Fruit fly (Drosophila melanogaster) whole organism, adult: ENCODE measurements around the gene CG17344.
A peak's percentile ranks its signal among the peaks of the same experiment; 100 is the strongest.

ENCODE experiments used
- CG11617 ChIP-seq: fragments of 200-800 bp; sonication (Bioruptor generic); optimal IDR thresholded peaks from 2 replicates; lab custom pipeline; 2017; ENCODE audit warnings: mild to moderate bottlenecking, missing biosample characterization, missing genetic modification reagents, missing genetic modification characterization
- CG12768 ChIP-seq: fragments of 200-800 bp; sonication (Bioruptor generic); optimal IDR thresholded peaks from 2 replicates; lab custom pipeline; 2017; ENCODE audit warnings: missing biosample characterization, missing genetic modification characterization, mild to moderate bottlenecking, moderate library complexity, missing genetic modification reagents
- CG14711 ChIP-seq: fragments of 200-800 bp; sonication (Bioruptor generic); optimal IDR thresholded peaks from 2 replicates; lab custom pipeline; 2018; ENCODE audit warnings: missing biosample characterization, mild to moderate bottlenecking, missing genetic modification characterization, moderate library complexity
- CG1620 ChIP-seq: fragments of 200-800 bp; sonication (Bioruptor generic); optimal IDR thresholded peaks from 2 replicates; lab custom pipeline; 2016; ENCODE audit warnings: missing biosample characterization, missing genetic modification characterization
- CG33017 ChIP-seq: fragments of 200-800 bp; sonication (Bioruptor generic); optimal IDR thresholded peaks from 2 replicates; lab custom pipeline; 2018; ENCODE audit warnings: missing biosample characterization, mild to moderate bottlenecking, missing genetic modification characterization, moderate library complexity
- CG5204 ChIP-seq: fragments of 200-800 bp; sonication (Bioruptor generic); optimal IDR thresholded peaks from 2 replicates; lab custom pipeline; 2016; ENCODE audit warnings: missing biosample characterization, missing genetic modification characterization
- CG7045 ChIP-seq: fragments of 200-800 bp; sonication (Bioruptor generic); optimal IDR thresholded peaks from 2 replicates; lab custom pipeline; 2017; ENCODE audit warnings: missing biosample characterization, mild to moderate bottlenecking, missing genetic modification characterization
- CG7101 ChIP-seq: fragments of 200-800 bp; sonication (Bioruptor generic); optimal IDR thresholded peaks from 2 replicates; lab custom pipeline; 2018; ENCODE audit warnings: missing biosample characterization, mild to moderate bottlenecking, missing genetic modification characterization, moderate library complexity
- Clk ChIP-seq: fragments of 200-800 bp; sonication (Bioruptor generic); optimal IDR thresholded peaks from 2 replicates; lab custom pipeline; 2017; ENCODE audit warnings: missing biosample characterization, missing genetic modification characterization
- Crg-1 ChIP-seq: fragments of 200-800 bp; sonication (Bioruptor generic); optimal IDR thresholded peaks from 2 replicates; lab custom pipeline; 2016; ENCODE audit warnings: missing biosample characterization, missing genetic modification characterization
- Hr96 ChIP-seq: fragments of 200-800 bp; sonication (Bioruptor generic); optimal IDR thresholded peaks from 2 replicates; lab custom pipeline; 2016; ENCODE audit warnings: missing biosample characterization, missing genetic modification characterization
- Mnt ChIP-seq: fragments of 200-800 bp; sonication (Bioruptor generic); optimal IDR thresholded peaks from 2 replicates; lab custom pipeline; 2016; ENCODE audit warnings: missing biosample characterization, mild to moderate bottlenecking, missing genetic modification characterization
- bab1 ChIP-seq: fragments of 200-800 bp; sonication (Bioruptor generic); optimal IDR thresholded peaks from 3 replicates; lab custom pipeline; 2019; ENCODE audit warnings: missing biosample characterization, mild to moderate bottlenecking, missing genetic modification characterization, moderate library complexity
- cic ChIP-seq: fragments of 200-800 bp; sonication (Bioruptor generic); optimal IDR thresholded peaks from 2 replicates; lab custom pipeline; 2017; ENCODE audit warnings: missing biosample characterization, mild to moderate bottlenecking, missing genetic modification characterization, moderate library complexity
- cnc ChIP-seq, 2 experiments: fragments of >200 bp; optimal IDR thresholded peaks; 2 replicates each; lab custom pipeline; 2017
- kay ChIP-seq: fragments of 200-800 bp; sonication (Bioruptor generic); peaks from one replicate; lab custom pipeline; 2016; ENCODE audit warnings: missing biosample characterization, missing genetic modification characterization, borderline replicate concordance
- ovo ChIP-seq: fragments of 200-800 bp; sonication (Bioruptor generic); optimal IDR thresholded peaks from 2 replicates; lab custom pipeline; 2016; ENCODE audit warnings: missing biosample characterization, missing genetic modification characterization
- pad ChIP-seq: fragments of 200-800 bp; sonication (Bioruptor generic); optimal IDR thresholded peaks from 3 replicates; lab custom pipeline; 2017; ENCODE audit warnings: missing biosample characterization, missing genetic modification characterization, mild to moderate bottlenecking, moderate library complexity, missing genetic modification reagents
- tj ChIP-seq: fragments of 200-800 bp; sonication (Bioruptor generic); optimal IDR thresholded peaks from 3 replicates; lab custom pipeline; 2017; ENCODE audit warnings: missing biosample characterization, mild to moderate bottlenecking, missing genetic modification characterization, moderate library complexity
- toe ChIP-seq: fragments of 200-800 bp; sonication (Bioruptor generic); optimal IDR thresholded peaks from 2 replicates; lab custom pipeline; 2016; ENCODE audit warnings: missing biosample characterization, missing genetic modification characterization

Gene CG17344

dm6 chr2L:19123472-19124070 lies 21.7 kb downstream of the CG17344 start, which contains the start of gene Phb1:
Gene Phb1, minus strand, starts transcription at chr2L:19123869.
- no peak for TF ChIP-seq kay (GFP tag; lab: Kevin White, UChicago)
- TF ChIP-seq Mnt (GFP tag; lab: Kevin White, UChicago) = no peak
- TF ChIP-seq CG33017 (tag; lab: Kevin White, UChicago) = no peak
- TF ChIP-seq cnc (optimal IDR thresholded peaks at IDR 0.05; lab: Kevin White, UChicago) = no peak
- TF ChIP-seq CG7101 (tag; lab: Kevin White, UChicago) = no peak

dm6 chr2L:19126888-19127287 lies 25.0 kb downstream of the CG17344 start:
- TF ChIP-seq CG1620 (GFP tag; lab: Kevin White, UChicago) = no peak
- TF ChIP-seq CG14711 = peak; percentile 62
- TF ChIP-seq CG11617 (GFP tag; lab: Kevin White, UChicago) = peak; percentile 62
- TF ChIP-seq Clk (GFP tag; lab: Kevin White, UChicago) = no peak
- peak; percentile 35 for TF ChIP-seq Crg-1 (GFP tag; lab: Kevin White, UChicago)
- TF ChIP-seq CG12768 (GFP tag; lab: Kevin White, UChicago) = peak; percentile 65
- TF ChIP-seq tj (GFP tag; lab: Kevin White, UChicago) = peak; percentile 40
- TF ChIP-seq cnc (optimal IDR thresholded peaks at IDR 0.05; lab: Kevin White, UChicago) = no peak
- no peak for TF ChIP-seq ovo
- peak; percentile 18 for TF ChIP-seq cic (GFP tag; lab: Kevin White, UChicago)
- peak; percentile 62 for TF ChIP-seq CG33017 (tag; lab: Kevin White, UChicago)
- peak; percentile 79 for TF ChIP-seq CG7101 (tag; lab: Kevin White, UChicago)
- peak; percentile 7 for TF ChIP-seq Mnt (GFP tag; lab: Kevin White, UChicago)
- peak; percentile 76 for TF ChIP-seq bab1 (GFP tag; lab: Kevin White, UChicago)
- no peak for TF ChIP-seq Hr96 (GFP tag; lab: Kevin White, UChicago)
- peak; percentile 44 for TF ChIP-seq pad (GFP tag; lab: Kevin White, UChicago)
- peak; percentile 66 for TF ChIP-seq CG7045
- no peak for TF ChIP-seq kay (GFP tag; lab: Kevin White, UChicago)

dm6 chr2L:19131905-19132402 lies 30.1 kb downstream of the CG17344 start, which contains the start of the genes AsnRS and DCTN6-p27:
Gene AsnRS, minus strand, starts transcription at chr2L:19131954.
Gene DCTN6-p27, plus strand, starts transcription at chr2L:19132323.
- TF ChIP-seq pad (GFP tag; lab: Kevin White, UChicago) = peak; percentile 68
- peak; percentile 23 for TF ChIP-seq cic (GFP tag; lab: Kevin White, UChicago)
- peak; percentile 57 for TF ChIP-seq CG14711
- TF ChIP-seq cnc (optimal IDR thresholded peaks at IDR 0.05; lab: Kevin White, UChicago) = no peak
- TF ChIP-seq CG33017 (tag; lab: Kevin White, UChicago) = peak; percentile 57
- TF ChIP-seq CG12768 (GFP tag; lab: Kevin White, UChicago) = peak; percentile 45
- peak; percentile 60 for TF ChIP-seq tj (GFP tag; lab: Kevin White, UChicago)
- peak; percentile 88 for TF ChIP-seq Mnt (GFP tag; lab: Kevin White, UChicago)
- TF ChIP-seq CG11617 (GFP tag; lab: Kevin White, UChicago) = peak; percentile 75
- TF ChIP-seq CG5204 = no peak
- peak; percentile 78 for TF ChIP-seq bab1 (GFP tag; lab: Kevin White, UChicago)
- TF ChIP-seq CG7101 (tag; lab: Kevin White, UChicago) = peak; percentile 77
- peak; percentile 91 for TF ChIP-seq CG1620 (GFP tag; lab: Kevin White, UChicago)
- TF ChIP-seq toe = peak; percentile 86
- TF ChIP-seq Crg-1 (GFP tag; lab: Kevin White, UChicago) = peak; percentile 69
- TF ChIP-seq Hr96 (GFP tag; lab: Kevin White, UChicago) = peak; percentile 41
- TF ChIP-seq CG7045 = peak; percentile 72
- TF ChIP-seq Clk (GFP tag; lab: Kevin White, UChicago) = peak; percentile 40
- TF ChIP-seq ovo = peak; percentile 34
- TF ChIP-seq kay (GFP tag; lab: Kevin White, UChicago) = no peak

DNA sequence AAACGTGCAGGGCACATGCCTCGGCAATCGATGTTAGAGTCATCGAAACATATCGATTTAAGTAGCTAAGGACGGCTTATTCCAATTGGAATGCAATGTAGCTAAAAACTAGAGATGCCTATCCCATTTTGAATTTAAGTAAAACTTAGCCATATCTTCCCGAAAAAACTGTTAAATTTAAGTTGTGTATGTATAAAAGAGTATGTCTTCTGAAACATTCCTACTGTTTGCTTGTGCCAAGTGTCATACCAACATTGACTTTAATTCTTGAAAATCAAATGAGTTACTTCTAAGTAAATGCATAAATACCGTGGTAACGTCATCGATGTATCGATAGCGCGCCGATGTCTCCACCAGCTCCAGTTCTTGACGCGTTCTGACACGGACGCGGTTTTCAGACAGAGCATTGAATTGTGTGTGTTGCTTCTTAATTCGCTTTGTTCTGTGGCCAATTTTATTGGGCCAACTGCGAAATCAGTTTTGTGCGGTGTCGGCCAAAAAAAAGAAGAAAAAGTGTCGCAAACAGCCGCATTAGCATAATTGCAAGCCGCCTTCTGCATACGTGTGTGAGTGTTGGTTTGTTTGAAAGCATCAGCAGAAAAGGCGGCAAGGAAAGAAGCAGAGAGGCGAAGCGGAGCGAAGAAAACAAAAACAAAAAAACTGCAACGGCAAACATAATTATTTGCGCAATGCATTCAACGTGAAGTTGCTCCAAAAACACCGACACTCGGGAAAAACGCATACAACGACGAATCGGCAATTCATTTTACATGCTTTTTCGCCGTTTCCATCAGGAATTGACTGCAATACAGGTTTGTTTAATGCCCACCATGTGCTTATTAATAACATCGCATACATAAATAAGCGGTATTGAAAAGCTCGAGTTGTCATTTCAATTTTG lies 31.9 kb downstream of the CG17344 start, which contains the start of gene brat:
Gene brat, plus strand, starts transcription at position 352 of the 901 bp plus-strand sequence.
- TF ChIP-seq CG7045 (no peak), Mnt (GFP tag; lab: Kevin White, UChicago) (peak; percentile 97), CG5204 (peak; percentile 51), toe (peak; percentile 77), cnc (optimal IDR thresholded peaks at IDR 0.05; lab: Kevin White, UChicago) (no peak), CG7101 (tag; lab: Kevin White, UChicago) (peak; percentile 61), Crg-1 (GFP tag; lab: Kevin White, UChicago) (peak; percentile 64), kay (GFP tag; lab: Kevin White, UChicago) (no peak), bab1 (GFP tag; lab: Kevin White, UChicago) (peak; percentile 7), CG1620 (GFP tag; lab: Kevin White, UChicago) (peak; percentile 74), tj (GFP tag; lab: Kevin White, UChicago) (peak; percentile 100), pad (GFP tag; lab: Kevin White, UChicago) (no peak), Hr96 (GFP tag; lab: Kevin White, UChicago) (peak; percentile 45), CG11617 (GFP tag; lab: Kevin White, UChicago) (peak; percentile 45), cic (GFP tag; lab: Kevin White, UChicago) (no peak), CG33017 (tag; lab: Kevin White, UChicago) (no peak), CG12768 (GFP tag; lab: Kevin White, UChicago) (no peak), CG14711 (no peak), ovo (no peak), Clk (GFP tag; lab: Kevin White, UChicago) (no peak)
